Worm (Caenorhabditis elegans) whole organism, young adult: Measurements from ENCODE around the gene dos-3.

Source experiments
- F37B4.10 ChIP-seq: fragments of 200-800 bp; sonication (Bioruptor generic); IDR thresholded peaks from 2 replicates; pipeline ENCODE4 v1.3.6; 2022; ENCODE audit warnings: missing genetic modification characterization, missing compliant biosample characterization
- F57A8.1 ChIP-seq: fragments of 200-800 bp; sonication (Bioruptor generic); optimal IDR thresholded peaks from 2 replicates; lab custom pipeline; 2018; ENCODE audit warnings: mild to moderate bottlenecking, missing genetic modification characterization, moderate library complexity, missing compliant biosample characterization
- F57C9.4 ChIP-seq: sonication (generic microtip); optimal IDR thresholded peaks from 2 replicates; lab custom pipeline; 2017; ENCODE audit warnings: mild to moderate bottlenecking, missing genetic modification characterization, missing compliant biosample characterization
- Y53G8AR.9 ChIP-seq: fragments of 200-800 bp; sonication (Bioruptor generic); conservative IDR thresholded peaks from 2 replicates; pipeline ENCODE4 v1.3.6; 2022; ENCODE audit warnings: missing genetic modification reagents, missing genetic modification characterization, missing compliant biosample characterization
- ama-1 ChIP-seq, 3 experiments: fragments of 150-350 bp in 1 of 3; sonication (generic microtip) in 2 of 3; optimal IDR thresholded peaks; 2 replicates each; lab custom pipeline; 2014 to 2018; ENCODE audit warnings: missing biosample characterization in 2 of 3, missing genetic modification characterization in 2 of 3, missing genetic modification reagents in 2 of 3
- attf-6 ChIP-seq: fragments of 200-800 bp; sonication (Bioruptor generic); IDR thresholded peaks from 2 replicates; pipeline ENCODE4 v1.3.6; 2022; ENCODE audit warnings: missing genetic modification reagents, missing genetic modification characterization, missing compliant biosample characterization
- cebp-1 ChIP-seq, 2 experiments: fragments of 200-800 bp in 1 of 2; sonication (Bioruptor generic) in 1 of 2; sonication (generic microtip) in 1 of 2; IDR thresholded peaks in 1 of 2; optimal IDR thresholded peaks in 1 of 2; 2 replicates each; pipeline versions ENCODE4 v1.3.6 to Lab custom; 2017 to 2022; ENCODE audit warnings: missing compliant biosample characterization in 2 of 2, missing genetic modification characterization in 2 of 2, mild to moderate bottlenecking in 1 of 2, missing genetic modification reagents in 1 of 2, moderate library complexity in 1 of 2
- lin-35 ChIP-seq, 3 experiments: fragments of 150-350 bp in 2 of 3; sonication (generic microtip) in 1 of 3; optimal IDR thresholded peaks; 2 replicates each; lab custom pipeline; 2014 to 2018; ENCODE audit warnings: missing biosample characterization in 3 of 3, missing genetic modification characterization in 3 of 3, missing genetic modification reagents in 3 of 3
- madf-6 ChIP-seq: fragments of 200-800 bp; sonication (Bioruptor generic); IDR thresholded peaks from 2 replicates; pipeline ENCODE4 v1.3.6; 2022; ENCODE audit warnings: missing genetic modification reagents, missing genetic modification characterization, missing compliant biosample characterization
- snpc-4 ChIP-seq, 5 experiments: fragments of 150-350 bp in 1 of 5; sonication (generic microtip) in 4 of 5; optimal IDR thresholded peaks; 2 replicates each; lab custom pipeline; 2014 to 2018; ENCODE audit warnings: missing genetic modification characterization in 5 of 5, missing biosample characterization in 3 of 5, antibody characterized with exemption in 2 of 5, mild to moderate bottlenecking in 2 of 5, missing compliant biosample characterization in 2 of 5, missing genotype in 2 of 5, moderate library complexity in 2 of 5, missing genetic modification reagents in 1 of 5
- tlf-1 ChIP-seq: fragments of 200-800 bp; sonication (Bioruptor generic); optimal IDR thresholded peaks from 2 replicates; lab custom pipeline; 2018; ENCODE audit warnings: mild to moderate bottlenecking, missing genetic modification characterization, missing compliant biosample characterization
- unc-62 ChIP-seq: fragments of 150-350 bp; optimal IDR thresholded peaks from 2 replicates; lab custom pipeline; 2014; ENCODE audit warnings: missing biosample characterization, missing genetic modification reagents, missing genetic modification characterization
- ztf-28 ChIP-seq: fragments of 200-800 bp; sonication (Bioruptor generic); IDR thresholded peaks from 2 replicates; pipeline ENCODE4 v1.3.6; 2022; ENCODE audit warnings: missing genetic modification reagents, missing genetic modification characterization, missing compliant biosample characterization

DNA sequence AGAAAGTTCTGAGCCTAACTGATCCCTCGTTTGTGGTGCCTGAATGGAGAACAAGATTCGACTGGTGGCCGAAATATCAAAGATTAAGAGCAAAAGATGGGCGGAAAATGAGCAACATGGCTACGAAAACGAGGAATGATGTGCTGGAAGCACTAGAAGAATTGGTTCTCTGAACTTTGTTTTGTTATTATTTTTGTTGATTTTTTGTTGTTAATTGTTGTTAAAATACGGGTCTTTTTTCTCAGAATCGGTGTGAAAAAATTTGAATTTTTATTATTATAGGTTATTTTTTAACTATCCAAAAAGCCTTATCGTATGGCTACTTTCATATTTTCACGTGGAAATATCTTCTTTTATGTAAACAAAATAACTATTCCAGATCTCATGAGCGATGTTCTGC lies 16.9 kb upstream of the dos-3 start, which contains the start of gene K02F3.12:
- TF ChIP-seq tlf-1 (GFP tag; lab: Kevin White, UChicago) (no peak), cebp-1 (GFP tag; IDR thresholded peaks at IDR 0.05; lab: Robert Waterston, UW) (no peak), cebp-1 (tag; optimal IDR thresholded peaks at IDR 0.05; lab: Kevin White, UChicago) (no peak), attf-6 (no peak), F37B4.10 (GFP tag; lab: Robert Waterston, UW) (no peak), F57C9.4 (tag; lab: Kevin White, UChicago) (no peak), madf-6 (no peak), F57A8.1 (no peak), ama-1 (optimal IDR thresholded peaks at IDR 0.05; lab: Kevin White, UChicago) (no peak), ama-1 (GFP tag; optimal IDR thresholded peaks at IDR 0.05; lab: Kevin White, UChicago) (no peak), snpc-4 (GFP tag; optimal IDR thresholded peaks at IDR 0.05; lab: Kevin White, UChicago) (no peak), snpc-4 (tag; optimal IDR thresholded peaks at IDR 0.05; lab: Kevin White, UChicago) (no peak), unc-62 (GFP tag; lab: Kevin White, UChicago) (no peak), ztf-28 (GFP tag; lab: Robert Waterston, UW) (no peak), lin-35 (GFP tag; optimal IDR thresholded peaks at IDR 0.05; lab: Kevin White, UChicago) (no peak), Y53G8AR.9 (no peak)
